Fruit fly (Drosophila melanogaster) whole organism, prepupa: Measurements from ENCODE around the gene CG31952.

Experiments used
- Blimp-1 ChIP-seq: fragments of 200-800 bp; sonication (Bioruptor generic); optimal IDR thresholded peaks from 3 replicates; lab custom pipeline; 2017; ENCODE audit warnings: missing biosample characterization, missing genetic modification characterization, mild to moderate bottlenecking, moderate library complexity, missing genetic modification reagents
- CG10631 ChIP-seq: fragments of 200-800 bp; sonication (Bioruptor generic); optimal IDR thresholded peaks from 2 replicates; lab custom pipeline; 2016; ENCODE audit warnings: missing biosample characterization, missing genetic modification characterization
- CG10669 ChIP-seq: fragments of 200-800 bp; sonication (Bioruptor generic); optimal IDR thresholded peaks from 3 replicates; lab custom pipeline; 2018; ENCODE audit warnings: missing biosample characterization, mild to moderate bottlenecking, missing genetic modification characterization, moderate library complexity
- CG11902 ChIP-seq: fragments of 200-800 bp; sonication (Bioruptor generic); optimal IDR thresholded peaks from 3 replicates; lab custom pipeline; 2016; ENCODE audit warnings: missing biosample characterization, missing genetic modification characterization
- CG15336 ChIP-seq: fragments of 200-800 bp; sonication (Bioruptor generic); IDR thresholded peaks from 2 replicates; pipeline ENCODE4 v1.3.6; 2022; ENCODE audit warnings: missing biosample characterization, missing genetic modification characterization
- CG16779 ChIP-seq: fragments of 200-800 bp; sonication (Bioruptor generic); optimal IDR thresholded peaks from 3 replicates; lab custom pipeline; 2017; ENCODE audit warnings: missing biosample characterization, mild to moderate bottlenecking, missing genetic modification characterization
- CG3032 ChIP-seq: fragments of 200-800 bp; optimal IDR thresholded peaks from 2 replicates; lab custom pipeline; 2019; ENCODE audit warnings: missing biosample characterization, mild to moderate bottlenecking, missing genetic modification characterization, moderate library complexity
- CG31627 ChIP-seq: fragments of 200-800 bp; sonication (Bioruptor generic); optimal IDR thresholded peaks from 3 replicates; lab custom pipeline; 2016; ENCODE audit warnings: missing biosample characterization, missing genetic modification characterization
- CG32006 ChIP-seq: fragments of 200-800 bp; sonication (Bioruptor generic); optimal IDR thresholded peaks from 3 replicates; lab custom pipeline; 2017; ENCODE audit warnings: missing biosample characterization, mild to moderate bottlenecking, missing genetic modification characterization
- CG34406 ChIP-seq: fragments of 200-800 bp; sonication (Bioruptor generic); optimal IDR thresholded peaks from 3 replicates; lab custom pipeline; 2016; ENCODE audit warnings: missing biosample characterization, missing genetic modification characterization
- CG4318 ChIP-seq: fragments of 200-800 bp; sonication (Bioruptor generic); optimal IDR thresholded peaks from 3 replicates; lab custom pipeline; 2017; ENCODE audit warnings: missing biosample characterization, mild to moderate bottlenecking, missing genetic modification characterization
- CG6163 ChIP-seq: fragments of 200-800 bp; sonication (Bioruptor generic); IDR thresholded peaks from 3 replicates; pipeline ENCODE4 v1.3.6; 2022; ENCODE audit warnings: missing biosample characterization, missing genetic modification characterization
- CG6276 ChIP-seq: fragments of 200-800 bp; sonication (Bioruptor generic); optimal IDR thresholded peaks from 2 replicates; lab custom pipeline; 2017; ENCODE audit warnings: missing biosample characterization, mild to moderate bottlenecking, missing genetic modification characterization
- CG6808 ChIP-seq: fragments of 200-800 bp; sonication (Bioruptor generic); optimal IDR thresholded peaks from 3 replicates; lab custom pipeline; 2017; ENCODE audit warnings: missing biosample characterization, missing genetic modification characterization, mild to moderate bottlenecking, moderate library complexity, missing genetic modification reagents
- CG7368 ChIP-seq: fragments of 200-800 bp; sonication (Bioruptor generic); optimal IDR thresholded peaks from 3 replicates; lab custom pipeline; 2016; ENCODE audit warnings: missing biosample characterization, missing genetic modification characterization
- CG8119 ChIP-seq: fragments of 200-800 bp; sonication (Bioruptor generic); IDR thresholded peaks from 3 replicates; pipeline ENCODE4 v1.3.6; 2022; ENCODE audit warnings: missing biosample characterization, missing genetic modification characterization
- CG8319 ChIP-seq: fragments of 200-800 bp; sonication (Bioruptor generic); optimal IDR thresholded peaks from 3 replicates; lab custom pipeline; 2016; ENCODE audit warnings: missing biosample characterization, missing genetic modification characterization
- Eip75B ChIP-seq: fragments of 200-800 bp; sonication (Bioruptor generic); optimal IDR thresholded peaks from 3 replicates; lab custom pipeline; 2016; ENCODE audit warnings: missing biosample characterization, missing genetic modification characterization
- Eip78C ChIP-seq: fragments of 200-800 bp; sonication (Bioruptor generic); peaks from one replicate; lab custom pipeline; 2016; ENCODE audit warnings: missing biosample characterization, missing genetic modification characterization
- Eip93F ChIP-seq: fragments of 200-800 bp; sonication (Bioruptor generic); optimal IDR thresholded peaks from 2 replicates; lab custom pipeline; 2016; ENCODE audit warnings: missing biosample characterization, mild to moderate bottlenecking, missing genetic modification characterization
- Ets21C ChIP-seq: fragments of 200-800 bp; sonication (Bioruptor generic); optimal IDR thresholded peaks from 3 replicates; lab custom pipeline; 2016; ENCODE audit warnings: missing biosample characterization, missing genetic modification characterization
- Ets96B ChIP-seq: fragments of 200-800 bp; optimal IDR thresholded peaks from 2 replicates; lab custom pipeline; 2019; ENCODE audit warnings: missing biosample characterization, mild to moderate bottlenecking, missing genetic modification characterization, moderate library complexity
- Gug ChIP-seq: fragments of 200-800 bp; sonication (Bioruptor generic); IDR thresholded peaks from 2 replicates; pipeline ENCODE4 v1.3.6; 2022; ENCODE audit warnings: missing biosample characterization, missing genetic modification characterization
- Hr38 ChIP-seq: sonication (Bioruptor generic); optimal IDR thresholded peaks from 2 replicates; lab custom pipeline; 2016; ENCODE audit warnings: missing biosample characterization, missing genetic modification characterization
- Hr4 ChIP-seq: fragments of 200-800 bp; sonication (Bioruptor generic); optimal IDR thresholded peaks from 3 replicates; lab custom pipeline; 2016; ENCODE audit warnings: missing biosample characterization, missing genetic modification characterization
- Lpt ChIP-seq: fragments of 200-800 bp; sonication (Bioruptor generic); optimal IDR thresholded peaks from 3 replicates; lab custom pipeline; 2016; ENCODE audit warnings: missing biosample characterization, missing genetic modification characterization
- OdsH ChIP-seq: fragments of 200-800 bp; sonication (Bioruptor generic); optimal IDR thresholded peaks from 3 replicates; lab custom pipeline; 2016; ENCODE audit warnings: missing biosample characterization, missing genetic modification characterization
- Sox102F ChIP-seq: fragments of 200-800 bp; sonication (Bioruptor generic); optimal IDR thresholded peaks from 2 replicates; lab custom pipeline; 2016; ENCODE audit warnings: missing biosample characterization, mild to moderate bottlenecking, missing genetic modification characterization
- Sox14 ChIP-seq: fragments of 200-800 bp; sonication (Bioruptor generic); optimal IDR thresholded peaks from 3 replicates; lab custom pipeline; 2016; ENCODE audit warnings: missing biosample characterization, missing genetic modification characterization
- Sox15 ChIP-seq: fragments of 200-800 bp; sonication (Bioruptor generic); optimal IDR thresholded peaks from 3 replicates; lab custom pipeline; 2016; ENCODE audit warnings: missing biosample characterization, missing genetic modification characterization
- achi ChIP-seq: fragments of 200-800 bp; sonication (Bioruptor generic); optimal IDR thresholded peaks from 3 replicates; lab custom pipeline; 2016; ENCODE audit warnings: missing biosample characterization, missing genetic modification characterization
- acj6 ChIP-seq: fragments of 200-800 bp; sonication (Bioruptor generic); optimal IDR thresholded peaks from 3 replicates; lab custom pipeline; 2016; ENCODE audit warnings: missing biosample characterization, missing genetic modification characterization
- dac ChIP-seq: fragments of 200-800 bp; sonication (Bioruptor generic); optimal IDR thresholded peaks from 2 replicates; lab custom pipeline; 2017; ENCODE audit warnings: missing biosample characterization, mild to moderate bottlenecking, missing genetic modification characterization
- dsx ChIP-seq: fragments of 200-800 bp; optimal IDR thresholded peaks from 3 replicates; lab custom pipeline; 2019; ENCODE audit warnings: missing biosample characterization, mild to moderate bottlenecking, missing genetic modification characterization, moderate library complexity; ENCODE audit not compliant: poor library complexity, severe bottlenecking
- eg ChIP-seq: fragments of 200-800 bp; sonication (Bioruptor generic); IDR thresholded peaks from 3 replicates; pipeline ENCODE4 v1.3.6; 2022; ENCODE audit warnings: missing biosample characterization, missing genetic modification characterization
- esn ChIP-seq: fragments of 200-800 bp; sonication (Bioruptor generic); optimal IDR thresholded peaks from 2 replicates; lab custom pipeline; 2016; ENCODE audit warnings: missing biosample characterization, mild to moderate bottlenecking, missing genetic modification characterization, moderate library complexity
- fd59A ChIP-seq: fragments of 200-800 bp; sonication (Bioruptor generic); optimal IDR thresholded peaks from 2 replicates; lab custom pipeline; 2017; ENCODE audit warnings: missing biosample characterization, mild to moderate bottlenecking, missing genetic modification characterization, missing genetic modification reagents
- fd85E ChIP-seq: fragments of 200-800 bp; sonication (Bioruptor generic); optimal IDR thresholded peaks from 3 replicates; lab custom pipeline; 2016; ENCODE audit warnings: missing biosample characterization, missing genetic modification characterization
- lz ChIP-seq: fragments of 200-800 bp; sonication (Bioruptor generic); optimal IDR thresholded peaks from 3 replicates; lab custom pipeline; 2016; ENCODE audit warnings: missing biosample characterization, missing genetic modification characterization
- net ChIP-seq: fragments of 200-800 bp; sonication (Bioruptor generic); optimal IDR thresholded peaks from 3 replicates; lab custom pipeline; 2016; ENCODE audit warnings: missing biosample characterization, missing genetic modification characterization
- pdm3 ChIP-seq: fragments of 200-800 bp; sonication (Bioruptor generic); optimal IDR thresholded peaks from 3 replicates; lab custom pipeline; 2016; ENCODE audit warnings: missing biosample characterization, missing genetic modification characterization
- salr ChIP-seq, 2 experiments: fragments of 200-800 bp; sonication (Bioruptor generic); optimal IDR thresholded peaks; 3 replicates each; lab custom pipeline; 2016 to 2018; ENCODE audit warnings: missing biosample characterization in 2 of 2, missing genetic modification characterization in 2 of 2, mild to moderate bottlenecking in 1 of 2
- spab ChIP-seq: fragments of 200-800 bp; sonication (Bioruptor generic); optimal IDR thresholded peaks from 2 replicates; lab custom pipeline; 2017; ENCODE audit warnings: missing biosample characterization, mild to moderate bottlenecking, missing genetic modification characterization, missing genetic modification reagents
- ss ChIP-seq, 2 experiments: fragments of 200-800 bp; sonication (Bioruptor generic); optimal IDR thresholded peaks; 2 replicates in 1 of 2; 3 replicates in 1 of 2; lab custom pipeline; 2017 to 2018; ENCODE audit warnings: mild to moderate bottlenecking in 2 of 2, missing biosample characterization in 2 of 2, missing genetic modification characterization in 2 of 2, moderate library complexity in 1 of 2

Gene CG31952

dm6 chr2L:3435086-3435485, 18.6 kb downstream of the CG31952 start (continued):
- no peak for TF ChIP-seq Eip75B (GFP tag; lab: Kevin White, UChicago)
- TF ChIP-seq fd59A (GFP tag; lab: Kevin White, UChicago): no peak
- TF ChIP-seq Blimp-1: no peak
- TF ChIP-seq Gug (GFP tag; lab: Robert Waterston, UW): peak; percentile 38; the same call in 1 of the 2 replicates
- TF ChIP-seq dsx: no peak
- TF ChIP-seq Hr38: no peak
- no peak for TF ChIP-seq salr (GFP tag; optimal IDR thresholded peaks at IDR 0.05; lab: Kevin White, UChicago)
- peak; percentile 32 for TF ChIP-seq Eip78C (GFP tag; lab: Kevin White, UChicago)
- TF ChIP-seq eg (GFP tag; lab: Robert Waterston, UW): peak; percentile 75; the same call in 2 of the 3 replicates

DNA sequence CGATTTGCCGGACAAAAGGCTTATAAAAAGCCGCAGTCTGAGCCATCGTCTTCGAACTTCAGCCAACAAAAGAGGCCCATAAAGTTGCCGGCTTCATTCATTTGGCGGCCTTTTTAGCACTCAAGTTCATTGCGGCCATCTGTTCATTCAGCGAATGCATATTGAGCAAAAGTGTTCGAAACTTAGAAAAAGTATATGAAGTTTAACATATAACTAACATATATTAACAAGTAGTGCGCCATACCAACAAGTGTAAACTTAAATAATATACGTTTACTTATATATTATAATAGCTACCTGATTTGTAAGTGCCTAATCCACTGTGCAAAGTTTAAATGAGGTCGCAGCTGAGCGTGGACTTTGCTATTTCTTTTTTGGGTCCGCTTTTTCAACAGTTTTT, 19.9 kb downstream of the CG31952 start:
- TF ChIP-seq CG16779 (tag; lab: Kevin White, UChicago) (no peak), achi (peak; percentile 29), CG4318 (peak; percentile 4), Hr4 (GFP tag; lab: Kevin White, UChicago) (peak; percentile 38), Eip75B (GFP tag; lab: Kevin White, UChicago) (no peak), CG6163 (GFP tag; lab: Robert Waterston, UW) (peak; percentile 52; the same call in 2 of the 3 replicates), CG8119 (GFP tag; lab: Robert Waterston, UW) (peak; percentile 68), pdm3 (GFP tag; lab: Kevin White, UChicago) (peak; percentile 17), esn (no peak), fd59A (GFP tag; lab: Kevin White, UChicago) (no peak), Eip93F (no peak), CG32006 (peak; percentile 47), CG15336 (GFP tag; lab: Robert Waterston, UW) (peak; percentile 29; the same call in 1 of the 2 replicates), dsx (no peak), dac (GFP tag; lab: Kevin White, UChicago) (peak; percentile 43), Eip78C (GFP tag; lab: Kevin White, UChicago) (peak; percentile 67), net (GFP tag; lab: Kevin White, UChicago) (peak; percentile 6), CG6276 (GFP tag; lab: Kevin White, UChicago) (peak; percentile 12), Sox14 (GFP tag; lab: Kevin White, UChicago) (peak; percentile 15), eg (GFP tag; lab: Robert Waterston, UW) (peak; percentile 28; the same call in 1 of the 3 replicates), OdsH (GFP tag; lab: Kevin White, UChicago) (peak; percentile 39)

DNA sequence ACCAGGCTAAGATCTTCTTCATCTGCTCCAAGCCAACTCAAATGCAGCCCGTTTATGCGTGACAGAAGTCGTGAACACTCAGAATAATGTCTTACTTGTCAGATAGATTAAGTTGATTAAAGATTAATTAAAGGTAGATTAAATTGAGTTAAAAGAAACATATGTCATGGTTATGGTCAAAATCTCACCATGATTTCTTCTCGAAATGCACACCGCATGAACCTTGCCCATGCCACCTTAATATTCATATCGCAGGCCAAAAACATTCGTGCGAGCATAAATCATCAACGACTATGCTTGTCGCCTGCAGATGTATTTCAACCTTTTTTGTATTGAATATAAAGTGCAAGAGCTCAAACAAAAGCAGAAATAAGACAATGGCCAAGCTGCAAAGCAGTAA, 20.6 kb downstream of the CG31952 start:
- no peak for TF ChIP-seq Sox15
- TF ChIP-seq CG6276 (GFP tag; lab: Kevin White, UChicago): peak; percentile 82
- peak; percentile 11 for TF ChIP-seq fd85E
- TF ChIP-seq Ets21C: peak; percentile 89
- peak; percentile 52 for TF ChIP-seq CG10669
- TF ChIP-seq ss (GFP tag; optimal IDR thresholded peaks at IDR 0.05; lab: Kevin White, UChicago): peak; percentile 46 to 68
- peak; percentile 96 for TF ChIP-seq esn
- peak; percentile 84 for TF ChIP-seq lz (GFP tag; lab: Kevin White, UChicago)
- peak; percentile 59 to 81 for TF ChIP-seq salr (GFP tag; optimal IDR thresholded peaks at IDR 0.05; lab: Kevin White, UChicago)
- TF ChIP-seq Sox14 (GFP tag; lab: Kevin White, UChicago): peak; percentile 93
- peak; percentile 15 for TF ChIP-seq CG11902 (GFP tag; lab: Kevin White, UChicago)
- TF ChIP-seq dac (GFP tag; lab: Kevin White, UChicago): peak; percentile 84
- peak; percentile 95 for TF ChIP-seq Sox102F (GFP tag; lab: Kevin White, UChicago)
- peak; percentile 91 for TF ChIP-seq eg (GFP tag; lab: Robert Waterston, UW)
- TF ChIP-seq Hr4 (GFP tag; lab: Kevin White, UChicago): peak; percentile 88
- TF ChIP-seq Hr38: no peak
- peak; percentile 83 for TF ChIP-seq achi
- TF ChIP-seq dsx: peak; percentile 71
- peak; percentile 92 for TF ChIP-seq pdm3 (GFP tag; lab: Kevin White, UChicago)
- peak; percentile 76 for TF ChIP-seq acj6 (GFP tag; lab: Kevin White, UChicago)
- peak; percentile 70 for TF ChIP-seq Lpt
- TF ChIP-seq CG16779 (tag; lab: Kevin White, UChicago): peak; percentile 34
- TF ChIP-seq spab: peak; percentile 31
- TF ChIP-seq CG6808: peak; percentile 53
- peak; percentile 94 for TF ChIP-seq CG15336 (GFP tag; lab: Robert Waterston, UW)
- TF ChIP-seq CG7368 (GFP tag; lab: Kevin White, UChicago): peak; percentile 71
- TF ChIP-seq CG31627: peak; percentile 87
- TF ChIP-seq CG10631 (GFP tag; lab: Kevin White, UChicago): peak; percentile 83
- TF ChIP-seq CG3032 (tag; lab: Kevin White, UChicago): peak; percentile 71
- peak; percentile 80 for TF ChIP-seq Eip75B (GFP tag; lab: Kevin White, UChicago)
- peak; percentile 35 for TF ChIP-seq CG8319
- peak; percentile 63 for TF ChIP-seq Ets96B
- peak; percentile 93 for TF ChIP-seq CG8119 (GFP tag; lab: Robert Waterston, UW)
- peak; percentile 93 for TF ChIP-seq OdsH (GFP tag; lab: Kevin White, UChicago)
- peak; percentile 70 for TF ChIP-seq CG34406 (GFP tag; lab: Kevin White, UChicago)
